Worm (Caenorhabditis elegans) whole organism, mixed stage, embryonic: ENCODE measurements around the gene anoh-2.

Source experiments
- M03D4.4 ChIP-seq: sonication (generic microtip); optimal IDR thresholded peaks from 2 replicates; lab custom pipeline; 2017; ENCODE audit warnings: mild to moderate bottlenecking, missing genetic modification characterization, missing compliant biosample characterization
- blmp-1 ChIP-seq: fragments of 150-350 bp; optimal IDR thresholded peaks from 2 replicates; lab custom pipeline; 2014; ENCODE audit warnings: missing biosample characterization, missing genetic modification characterization
- ceh-39 ChIP-seq: fragments of 150-350 bp; optimal IDR thresholded peaks from 2 replicates; lab custom pipeline; 2014; ENCODE audit warnings: missing biosample characterization, missing genetic modification characterization
- ceh-43 ChIP-seq: fragments of 200-800 bp; sonication (Bioruptor generic); optimal IDR thresholded peaks from 2 replicates; lab custom pipeline; 2018; ENCODE audit warnings: mild to moderate bottlenecking, missing genetic modification characterization, moderate library complexity, missing compliant biosample characterization
- ceh-83 ChIP-seq: fragments of 200-800 bp; sonication (Bioruptor generic); optimal IDR thresholded peaks from 2 replicates; lab custom pipeline; 2018; ENCODE audit warnings: mild to moderate bottlenecking, missing genetic modification characterization, missing compliant biosample characterization
- ces-1 ChIP-seq: fragments of 150-350 bp; optimal IDR thresholded peaks from 2 replicates; lab custom pipeline; 2014; ENCODE audit warnings: missing biosample characterization, missing genetic modification reagents, missing genetic modification characterization
- cnd-1 ChIP-seq: fragments of 200-800 bp; sonication (Bioruptor generic); optimal IDR thresholded peaks from 2 replicates; lab custom pipeline; 2018; ENCODE audit warnings: mild to moderate bottlenecking, missing genetic modification characterization, missing compliant biosample characterization
- drap-1 ChIP-seq: fragments of 200-800 bp; sonication (Bioruptor generic); optimal IDR thresholded peaks from 3 replicates; lab custom pipeline; 2018; ENCODE audit warnings: mild to moderate bottlenecking, missing genetic modification characterization, missing compliant biosample characterization
- elt-1 ChIP-seq: sonication (generic microtip); optimal IDR thresholded peaks from 2 replicates; lab custom pipeline; 2017; ENCODE audit warnings: missing genetic modification characterization, mild to moderate bottlenecking, missing compliant biosample characterization, antibody characterized with exemption, moderate library complexity, borderline replicate concordance; ENCODE audit not compliant: insufficient read depth
- elt-3 ChIP-seq: fragments of 150-350 bp; optimal IDR thresholded peaks from 2 replicates; lab custom pipeline; 2014; ENCODE audit warnings: missing biosample characterization, missing genetic modification characterization
- flh-1 ChIP-seq: fragments of 200-800 bp; sonication (Bioruptor generic); optimal IDR thresholded peaks from 2 replicates; lab custom pipeline; 2018; ENCODE audit warnings: mild to moderate bottlenecking, missing genetic modification characterization, moderate library complexity, missing compliant biosample characterization
- ham-2 ChIP-seq: fragments of 200-800 bp; sonication (Bioruptor generic); optimal IDR thresholded peaks from 2 replicates; lab custom pipeline; 2018; ENCODE audit warnings: mild to moderate bottlenecking, missing genetic modification characterization, missing compliant biosample characterization
- hlh-1 ChIP-seq: fragments of 150-350 bp; optimal IDR thresholded peaks from 2 replicates; lab custom pipeline; 2014; ENCODE audit warnings: missing biosample characterization, missing genetic modification reagents, missing genetic modification characterization
- lin-13 ChIP-seq: fragments of 150-350 bp; optimal IDR thresholded peaks from 2 replicates; lab custom pipeline; 2014; ENCODE audit warnings: missing biosample characterization, missing genetic modification characterization
- lin-32 ChIP-seq: fragments of 200-800 bp; sonication (Bioruptor generic); optimal IDR thresholded peaks from 2 replicates; lab custom pipeline; 2018; ENCODE audit warnings: mild to moderate bottlenecking, missing genetic modification characterization, missing compliant biosample characterization
- lsy-2 ChIP-seq: fragments of 150-350 bp; optimal IDR thresholded peaks from 2 replicates; lab custom pipeline; 2014; ENCODE audit warnings: missing biosample characterization, missing genetic modification characterization
- mab-5 ChIP-seq: fragments of 150-350 bp; optimal IDR thresholded peaks from 2 replicates; lab custom pipeline; 2014; ENCODE audit warnings: missing biosample characterization, missing genetic modification characterization
- mep-1 ChIP-seq: fragments of 150-350 bp; optimal IDR thresholded peaks from 2 replicates; lab custom pipeline; 2017; ENCODE audit warnings: missing biosample characterization, missing genetic modification reagents, missing genetic modification characterization, inconsistent platforms
- mls-2 ChIP-seq: sonication (generic microtip); optimal IDR thresholded peaks from 2 replicates; lab custom pipeline; 2016; ENCODE audit warnings: mild to moderate bottlenecking, missing genetic modification characterization, moderate library complexity, missing compliant biosample characterization
- nhr-12 ChIP-seq: fragments of 150-350 bp; optimal IDR thresholded peaks from 2 replicates; lab custom pipeline; 2014; ENCODE audit warnings: missing biosample characterization, missing genetic modification characterization
- nhr-2 ChIP-seq: fragments of 150-350 bp; optimal IDR thresholded peaks from 2 replicates; lab custom pipeline; 2014; ENCODE audit warnings: missing biosample characterization, missing genetic modification characterization
- nhr-237 ChIP-seq: fragments of 150-350 bp; optimal IDR thresholded peaks from 2 replicates; lab custom pipeline; 2014; ENCODE audit warnings: missing biosample characterization, missing genetic modification characterization
- nhr-28 ChIP-seq: fragments of 150-350 bp; optimal IDR thresholded peaks from 2 replicates; lab custom pipeline; 2014; ENCODE audit warnings: missing biosample characterization, missing genetic modification characterization
- nhr-76 ChIP-seq: sonication (generic microtip); optimal IDR thresholded peaks from 2 replicates; lab custom pipeline; 2017; ENCODE audit warnings: missing biosample characterization, missing genetic modification characterization
- pha-4 ChIP-seq: fragments of 150-350 bp; optimal IDR thresholded peaks from 2 replicates; lab custom pipeline; 2018; ENCODE audit warnings: missing biosample characterization, missing genetic modification reagents, missing genetic modification characterization
- sem-2 ChIP-seq: fragments of 200-800 bp; sonication (Bioruptor generic); optimal IDR thresholded peaks from 2 replicates; lab custom pipeline; 2018; ENCODE audit warnings: mild to moderate bottlenecking, missing genetic modification characterization, missing compliant biosample characterization
- snpc-4 ChIP-seq: fragments of 150-350 bp; optimal IDR thresholded peaks from 2 replicates; lab custom pipeline; 2014; ENCODE audit warnings: missing biosample characterization, missing genetic modification characterization
- sptf-1 ChIP-seq: sonication (generic microtip); optimal IDR thresholded peaks from 2 replicates; lab custom pipeline; 2017; ENCODE audit warnings: mild to moderate bottlenecking, missing genetic modification characterization, moderate library complexity, missing compliant biosample characterization
- tbx-8 ChIP-seq: fragments of 200-800 bp; sonication (Bioruptor generic); optimal IDR thresholded peaks from 2 replicates; lab custom pipeline; 2018; ENCODE audit warnings: mild to moderate bottlenecking, missing genetic modification characterization, moderate library complexity, missing compliant biosample characterization
- unc-120 ChIP-seq: sonication (generic microtip); optimal IDR thresholded peaks from 2 replicates; lab custom pipeline; 2017; ENCODE audit warnings: missing genetic modification characterization, missing compliant biosample characterization; ENCODE audit not compliant: poor library complexity, severe bottlenecking
- unc-39 ChIP-seq: fragments of 150-350 bp; optimal IDR thresholded peaks from 2 replicates; lab custom pipeline; 2014; ENCODE audit warnings: missing biosample characterization, missing genetic modification characterization
- zip-8 ChIP-seq: fragments of 150-350 bp; optimal IDR thresholded peaks from 2 replicates; lab custom pipeline; 2014; ENCODE audit warnings: missing biosample characterization, missing genetic modification characterization
- ztf-11 ChIP-seq: fragments of 150-350 bp; optimal IDR thresholded peaks from 2 replicates; lab custom pipeline; 2014; ENCODE audit warnings: missing biosample characterization, missing genetic modification characterization

Gene anoh-2

ce11 chrIV:14620543-14620942 lies 37.6 kb upstream of the anoh-2 start:
- no peak for TF ChIP-seq blmp-1 (tag; lab: Kevin White, UChicago)
- no peak for TF ChIP-seq nhr-28
- TF ChIP-seq mab-5 (tag; lab: Kevin White, UChicago), result no peak
- no peak for TF ChIP-seq ham-2 (GFP tag; lab: Kevin White, UChicago)
- TF ChIP-seq ces-1 (GFP tag; lab: Kevin White, UChicago), result peak; percentile 34
- TF ChIP-seq lin-13 (tag; lab: Kevin White, UChicago), result no peak
- no peak for TF ChIP-seq ceh-39 (tag; lab: Kevin White, UChicago)
- TF ChIP-seq sptf-1, result peak; percentile 50
- TF ChIP-seq zip-8, result no peak
- TF ChIP-seq mep-1 (tag; lab: Kevin White, UChicago), result peak; percentile 52
- no peak for TF ChIP-seq nhr-12 (tag; lab: Kevin White, UChicago)
- TF ChIP-seq lin-32 (GFP tag; lab: Kevin White, UChicago), result peak; percentile 16
- TF ChIP-seq unc-120, result peak; percentile 12
- TF ChIP-seq ceh-43 (GFP tag; lab: Kevin White, UChicago), result no peak
- TF ChIP-seq drap-1, result no peak
- TF ChIP-seq nhr-237 (tag; lab: Kevin White, UChicago), result no peak
- TF ChIP-seq mls-2, result no peak
- TF ChIP-seq elt-1 (tag; lab: Kevin White, UChicago), result no peak
- TF ChIP-seq, all 35 proteins: peak for 5

DNA sequence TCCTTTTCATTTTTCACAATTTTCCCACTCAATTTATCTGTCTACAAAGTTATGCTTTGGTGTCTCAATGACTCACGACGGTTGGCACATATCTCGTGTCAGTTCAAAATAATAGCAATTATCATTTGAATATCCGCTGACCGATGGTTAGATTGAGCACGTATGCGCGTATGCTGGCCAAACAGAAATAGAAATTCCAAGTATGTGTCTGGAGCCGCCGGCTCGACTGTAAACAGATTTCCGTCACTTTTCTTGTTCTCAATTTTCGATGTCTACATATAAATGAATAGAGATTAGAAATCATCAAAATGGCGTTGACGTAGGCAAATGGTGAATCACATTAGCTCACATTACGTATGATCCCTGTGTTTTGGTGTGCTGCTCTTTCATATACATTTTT lies 37.0 kb upstream of the anoh-2 start:
- TF ChIP-seq pha-4 (tag; lab: Kevin White, UChicago) (no peak), sem-2 (GFP tag; lab: Kevin White, UChicago) (no peak), nhr-2 (tag; lab: Kevin White, UChicago) (no peak), lsy-2 (tag; lab: Kevin White, UChicago) (no peak), hlh-1 (no peak), elt-3 (tag; lab: Kevin White, UChicago) (no peak), nhr-76 (no peak)

- TF ChIP-seq ztf-11, result no peak
- TF ChIP-seq ceh-83 (GFP tag; lab: Kevin White, UChicago), result no peak
- no peak for TF ChIP-seq unc-39
- no peak for TF ChIP-seq tbx-8 (GFP tag; lab: Kevin White, UChicago)
- no peak for TF ChIP-seq sem-2 (GFP tag; lab: Kevin White, UChicago)
- no peak for TF ChIP-seq nhr-76
- no peak for TF ChIP-seq nhr-12 (tag; lab: Kevin White, UChicago)
- TF ChIP-seq flh-1 (GFP tag; lab: Kevin White, UChicago), result no peak
- no peak for TF ChIP-seq sptf-1
- no peak for TF ChIP-seq ham-2 (GFP tag; lab: Kevin White, UChicago)
- no peak for TF ChIP-seq drap-1
These were observed 36.0 kb upstream of the anoh-2 start for ce11 chrIV:14622109-14622508.

- TF ChIP-seq sptf-1 (no peak), ceh-39 (tag; lab: Kevin White, UChicago) (no peak), elt-3 (tag; lab: Kevin White, UChicago) (no peak), ztf-11 (no peak), tbx-8 (GFP tag; lab: Kevin White, UChicago) (no peak), cnd-1 (tag; lab: Kevin White, UChicago) (no peak), ceh-43 (GFP tag; lab: Kevin White, UChicago) (no peak), zip-8 (no peak), mep-1 (tag; lab: Kevin White, UChicago) (no peak), hlh-1 (no peak), mls-2 (no peak), nhr-76 (no peak), unc-39 (no peak), ham-2 (GFP tag; lab: Kevin White, UChicago) (no peak), snpc-4 (tag; lab: Kevin White, UChicago) (no peak), nhr-2 (tag; lab: Kevin White, UChicago) (no peak), lin-32 (GFP tag; lab: Kevin White, UChicago) (no peak), flh-1 (GFP tag; lab: Kevin White, UChicago) (no peak)
These were observed 26.4 kb upstream of the anoh-2 start for ce11 chrIV:14631726-14632125.

ce11 chrIV:14632799-14633198 lies 25.3 kb upstream of the anoh-2 start, which contains the start of gene irld-4:
irld-4 (plus strand) TSS chrIV:14633099.
- TF ChIP-seq ceh-83 (GFP tag; lab: Kevin White, UChicago) (no peak), blmp-1 (tag; lab: Kevin White, UChicago) (no peak), M03D4.4 (tag; lab: Kevin White, UChicago) (no peak), nhr-2 (tag; lab: Kevin White, UChicago) (no peak), zip-8 (no peak)
